Worm (Caenorhabditis elegans): ENCODE data around the gene C25F6.1.

DNA sequence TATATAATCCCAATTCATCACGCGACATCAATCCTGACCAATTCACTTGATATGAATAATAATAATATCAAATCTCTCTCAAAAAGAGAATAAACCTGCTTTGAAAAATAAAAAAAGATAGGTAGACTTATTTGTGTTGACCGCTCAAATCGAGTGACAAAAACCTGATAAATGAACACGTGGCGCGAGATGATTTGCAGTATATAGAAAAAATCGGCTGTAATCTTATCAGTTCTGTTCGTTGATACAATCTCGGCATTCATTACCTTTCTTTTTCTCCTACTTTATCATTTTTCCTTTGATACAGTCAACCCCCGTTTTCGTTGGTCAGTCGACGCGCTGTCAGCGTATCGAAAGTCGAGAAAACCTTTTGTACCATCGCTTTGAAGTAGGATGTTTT lies 19.0 kb upstream of the C25F6.1 start:
- TF ChIP-seq ama-1 (optimal IDR thresholded peaks at IDR 0.05): no peak
- no peak for TF ChIP-seq ama-1 (GFP tag; optimal IDR thresholded peaks at IDR 0.05)
- no peak for TF ChIP-seq ceh-100 (GFP tag; IDR thresholded peaks at IDR 0.05)
- TF ChIP-seq hmg-20 (GFP tag; IDR thresholded peaks at IDR 0.05): no peak
- TF ChIP-seq ztf-28 (GFP tag; IDR thresholded peaks at IDR 0.05): no peak
- no peak for TF ChIP-seq nhr-179 (tag; optimal IDR thresholded peaks at IDR 0.05)
- no peak for TF ChIP-seq unc-62 (GFP tag; optimal IDR thresholded peaks at IDR 0.05)
- no peak for TF ChIP-seq B0019.2 (GFP tag; conservative IDR thresholded peaks at IDR 0.05)
- no peak for TF ChIP-seq athp-1 (tag; optimal IDR thresholded peaks at IDR 0.05)
- no peak for TF ChIP-seq zfh-2 (GFP tag; conservative IDR thresholded peaks at IDR 0.05)
- no peak for TF ChIP-seq nhr-120 (GFP tag; IDR thresholded peaks at IDR 0.05)

All from whole organism, young adult.